Worm (Caenorhabditis elegans): Measurements from ENCODE around the gene gst-21.
A peak's percentile ranks its signal among the peaks of the same experiment; 100 is the strongest.

The gst-21 gene

DNA sequence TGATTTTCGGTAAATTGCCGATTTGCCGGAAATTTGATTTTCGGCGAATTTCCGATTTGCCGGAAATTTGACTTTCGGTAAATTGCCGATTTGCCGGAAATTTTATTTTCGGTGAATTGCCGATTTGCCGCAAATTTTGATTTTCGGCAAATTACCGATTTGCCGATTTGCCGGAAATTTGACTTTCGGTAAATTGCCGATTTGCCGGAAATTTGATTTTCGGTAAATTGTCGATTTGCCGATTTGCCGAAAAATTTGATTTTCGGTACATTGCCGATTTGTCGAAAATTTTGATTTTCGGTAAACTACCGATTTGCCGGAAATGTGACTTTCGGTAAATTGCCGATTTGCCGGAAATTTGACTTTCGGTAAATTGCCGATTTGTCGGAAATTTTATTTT lies 18.1 kb downstream of the gst-21 start:
- TF ChIP-seq cebp-2 (GFP tag; IDR thresholded peaks at IDR 0.05) (peak; percentile 37; the same call in 1 of the 2 replicates), ceh-91 (GFP tag; IDR thresholded peaks at IDR 0.05) (peak; percentile 28; the same call in 1 of the 2 replicates), K11D2.4 (GFP tag; IDR thresholded peaks at IDR 0.05) (peak; percentile 64), Y95B8A.8 (GFP tag; IDR thresholded peaks at IDR 0.05) (peak; percentile 75), lag-1 (GFP tag; IDR thresholded peaks at IDR 0.05) (peak; percentile 63; the same call in 1 of the 2 replicates), nfya-2 (GFP tag; IDR thresholded peaks at IDR 0.05) (0 out of 2 replicates have a peak, but pooled peaks have one; percentile 72), F37B4.10 (GFP tag; IDR thresholded peaks at IDR 0.05) (0 out of 2 replicates have a peak, but pooled peaks have one; percentile 92), sea-2 (GFP tag; IDR thresholded peaks at IDR 0.05) (peak; percentile 77; the same call in 1 of the 2 replicates), ztf-6 (GFP tag; IDR thresholded peaks at IDR 0.05) (peak; percentile 8; the same call in 1 of the 2 replicates), ceh-58 (GFP tag; IDR thresholded peaks at IDR 0.05) (peak; percentile 77; the same call in 1 of the 2 replicates), bed-1 (GFP tag; IDR thresholded peaks at IDR 0.05) (0 out of 2 replicates have a peak, but pooled peaks have one; percentile 73), aptf-3 (GFP tag; IDR thresholded peaks at IDR 0.05) (0 out of 2 replicates have a peak, but pooled peaks have one; percentile 21), ztf-25 (GFP tag; IDR thresholded peaks at IDR 0.05) (0 out of 2 replicates have a peak, but pooled peaks have one; percentile 31)

DNA sequence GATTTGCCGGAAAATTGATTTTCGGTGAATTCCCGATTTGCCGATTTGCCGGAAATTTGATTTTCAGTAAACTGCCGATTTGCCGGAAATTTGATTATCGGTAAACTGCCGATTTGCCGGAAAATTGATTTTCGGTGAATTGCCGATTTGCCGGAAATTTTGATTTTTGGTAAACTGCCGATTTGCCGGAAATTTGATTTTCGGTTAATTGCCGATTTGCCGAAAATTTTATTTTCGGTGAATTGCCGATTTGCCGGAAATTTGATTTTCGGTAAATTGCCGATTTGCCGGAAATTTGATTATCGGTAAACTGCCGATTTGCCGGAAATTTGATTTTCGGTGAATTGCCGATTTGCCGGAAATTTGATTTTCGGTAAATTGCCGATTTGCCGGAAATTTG lies 19.3 kb downstream of the gst-21 start:
- TF ChIP-seq C17E4.6 (GFP tag; IDR thresholded peaks at IDR 0.05) = peak; percentile 34; the same call in 1 of the 2 replicates

DNA sequence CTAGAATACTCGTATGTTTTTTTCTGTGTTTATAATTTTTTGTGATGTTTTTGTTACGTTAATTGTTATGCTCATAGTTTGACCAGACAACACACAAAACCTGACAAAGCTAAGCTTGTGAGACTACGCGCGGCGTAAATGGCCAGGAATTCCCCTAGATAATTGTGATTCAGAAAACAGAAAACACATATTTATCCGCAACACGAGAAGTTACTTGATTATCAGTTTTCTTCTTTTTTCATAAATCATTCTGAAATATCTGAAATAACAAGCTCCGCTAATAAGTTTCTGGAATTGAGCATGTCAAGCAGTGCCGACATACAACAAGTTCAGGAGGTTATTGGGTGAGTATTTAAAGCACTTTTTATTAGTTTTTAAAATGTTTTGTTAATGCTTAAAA lies 20.9 kb downstream of the gst-21 start, which contains the start of gene srw-100:
TSS of gene srw-100 (plus strand) at position 301 of the 400 bp plus-strand sequence.
- TF ChIP-seq akir-1 (GFP tag; optimal IDR thresholded peaks at IDR 0.05) (no peak), ztf-22 (GFP tag; optimal IDR thresholded peaks at IDR 0.05) (no peak), F39B2.1 (GFP tag; IDR thresholded peaks at IDR 0.05) (no peak), lsl-1 (GFP tag; optimal IDR thresholded peaks at IDR 0.05) (no peak), ceh-58 (GFP tag; IDR thresholded peaks at IDR 0.05) (no peak), Y53F4B.3 (GFP tag; IDR thresholded peaks at IDR 0.05) (no peak), hmg-1.2 (GFP tag; IDR thresholded peaks at IDR 0.05) (no peak), tbx-9 (tag; optimal IDR thresholded peaks at IDR 0.05; ENCODE audit: borderline replicate concordance) (no peak), him-1 (tag; optimal IDR thresholded peaks at IDR 0.05) (no peak), lin-40 (tag; optimal IDR thresholded peaks at IDR 0.05) (no peak), K12H6.12 (tag; optimal IDR thresholded peaks at IDR 0.05) (no peak), dpff-1 (tag; optimal IDR thresholded peaks at IDR 0.05) (no peak), xnd-1 (tag; optimal IDR thresholded peaks at IDR 0.05) (no peak), tlf-1 (GFP tag; optimal IDR thresholded peaks at IDR 0.05) (no peak), hlh-12 (tag; optimal IDR thresholded peaks at IDR 0.05) (no peak)

DNA sequence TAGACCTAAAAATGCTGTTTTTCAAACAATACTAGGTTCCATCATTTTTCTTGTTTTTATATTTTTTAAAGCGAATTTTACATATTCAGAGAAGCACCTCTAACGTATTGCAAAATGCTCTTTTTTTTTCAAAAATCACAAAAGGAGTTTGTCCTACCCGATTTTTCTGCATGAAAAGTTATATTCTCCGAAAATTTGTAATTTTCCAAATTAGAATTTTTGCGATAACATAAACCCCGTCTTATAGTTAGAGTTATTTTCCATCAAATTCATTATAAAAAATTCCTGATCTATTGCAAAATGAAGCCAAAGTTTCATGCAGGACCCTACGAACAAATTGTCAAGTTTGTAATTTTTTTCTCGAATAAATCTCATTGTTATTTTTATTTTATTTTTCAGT lies 23.4 kb downstream of the gst-21 start, which contains the start of gene srw-99:
TSS of gene srw-99 (plus strand) at position 301 of the 400 bp plus-strand sequence.
- TF ChIP-seq T26A5.8 (tag; optimal IDR thresholded peaks at IDR 0.05) (no peak), F37B4.10 (GFP tag; IDR thresholded peaks at IDR 0.05) (no peak), zim-3 (tag; optimal IDR thresholded peaks at IDR 0.05) (no peak), D2030.7 (GFP tag; IDR thresholded peaks at IDR 0.05) (no peak), tbx-9 (tag; optimal IDR thresholded peaks at IDR 0.05; ENCODE audit: borderline replicate concordance) (no peak), lag-1 (GFP tag; IDR thresholded peaks at IDR 0.05) (no peak), madf-3 (GFP tag; IDR thresholded peaks at IDR 0.05) (no peak), ceh-91 (GFP tag; IDR thresholded peaks at IDR 0.05) (no peak), repo-1 (tag; optimal IDR thresholded peaks at IDR 0.05) (no peak), nhr-90 (tag; optimal IDR thresholded peaks at IDR 0.05) (no peak), snpc-3.4 (tag; optimal IDR thresholded peaks at IDR 0.05) (no peak), ztf-18 (tag; optimal IDR thresholded peaks at IDR 0.05) (no peak), bed-2 (GFP tag; IDR thresholded peaks at IDR 0.05) (no peak), ztf-26 (tag; optimal IDR thresholded peaks at IDR 0.05) (no peak), K11D2.4 (GFP tag; IDR thresholded peaks at IDR 0.05) (no peak), sdz-38 (tag; optimal IDR thresholded peaks at IDR 0.05) (no peak)
